Fruit fly (Drosophila melanogaster) Kc167 (cell line): ENCODE data around the gene COX7A.

ENCODE experiments used
- Sin3A ChIP-seq: fragments of >200 bp; optimal IDR thresholded peaks from 2 replicates; lab custom pipeline; 2018; ENCODE audit warnings: missing external identifiers
- h ChIP-seq: fragments of >200 bp; optimal IDR thresholded peaks from 3 replicates; lab custom pipeline; 2018; ENCODE audit warnings: missing external identifiers
- insv ChIP-seq: fragments of >200 bp; optimal IDR thresholded peaks from 3 replicates; lab custom pipeline; 2018; ENCODE audit warnings: missing external identifiers
- psq ChIP-seq: fragments of >200 bp; optimal IDR thresholded peaks from 2 replicates; lab custom pipeline; 2017; ENCODE audit warnings: missing external identifiers
- ttk ChIP-seq: sonication (Bioruptor generic); optimal IDR thresholded peaks from 2 replicates; lab custom pipeline; 2017; ENCODE audit warnings: missing external identifiers

DNA sequence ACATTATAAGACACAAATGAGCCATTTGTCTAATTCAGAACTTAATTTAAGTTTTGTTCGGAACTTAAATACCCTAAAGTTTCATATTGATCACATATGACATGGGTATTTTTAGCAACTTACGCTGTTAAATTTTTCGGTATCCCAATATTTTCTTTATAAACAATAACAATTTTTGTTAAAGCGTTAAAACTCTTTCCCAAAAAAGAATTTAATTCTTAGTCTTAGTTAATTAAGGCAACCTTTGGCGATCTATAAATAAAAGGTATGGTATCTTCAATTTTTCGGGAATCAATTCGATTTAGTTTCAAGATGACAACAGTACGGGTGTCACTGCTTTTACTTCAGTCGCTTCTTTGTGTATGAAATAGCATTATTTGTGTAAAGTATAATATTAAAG, 49.9 kb downstream of the COX7A start, which contains the start of gene CG31464:
- TF ChIP-seq h (lab: Kevin White, UChicago): no peak
- TF ChIP-seq Sin3A: no peak
- TF ChIP-seq insv: no peak
- TF ChIP-seq ttk: no peak
- no peak for TF ChIP-seq psq
